Worm (Caenorhabditis elegans) whole organism, young adult: ENCODE results near the gene ZK354.7.

Source experiments
- B0261.1 ChIP-seq: sonication (generic microtip); optimal IDR thresholded peaks from 2 replicates; lab custom pipeline; 2016; ENCODE audit warnings: mild to moderate bottlenecking, missing genetic modification characterization, moderate library complexity, missing compliant biosample characterization
- F22D6.2 ChIP-seq: sonication (generic microtip); optimal IDR thresholded peaks from 2 replicates; lab custom pipeline; 2016; ENCODE audit warnings: mild to moderate bottlenecking, missing genetic modification characterization, missing compliant biosample characterization
- T26A5.8 ChIP-seq: sonication (generic microtip); optimal IDR thresholded peaks from 2 replicates; lab custom pipeline; 2016; ENCODE audit warnings: missing genetic modification characterization, missing compliant biosample characterization
- Y53F4B.3 ChIP-seq: fragments of 200-800 bp; sonication (Bioruptor generic); IDR thresholded peaks from 2 replicates; pipeline ENCODE4 v1.3.6; 2022; ENCODE audit warnings: missing genetic modification reagents, missing genetic modification characterization, missing compliant biosample characterization
- Y56A3A.18 ChIP-seq: fragments of 200-800 bp; sonication (Bioruptor generic); IDR thresholded peaks from 2 replicates; pipeline ENCODE4 v1.3.6; 2022; ENCODE audit warnings: missing genetic modification reagents, missing genetic modification characterization, missing compliant biosample characterization
- Y95B8A.8 ChIP-seq: fragments of 200-800 bp; sonication (Bioruptor generic); IDR thresholded peaks from 2 replicates; pipeline ENCODE4 v1.3.6; 2022; ENCODE audit warnings: missing genetic modification reagents, missing genetic modification characterization, missing compliant biosample characterization
- ZK185.1 ChIP-seq: sonication (generic microtip); optimal IDR thresholded peaks from 2 replicates; lab custom pipeline; 2016; ENCODE audit warnings: mild to moderate bottlenecking, missing genetic modification characterization, missing compliant biosample characterization; ENCODE audit not compliant: poor library complexity, severe bottlenecking
- atf-7 ChIP-seq: sonication (generic microtip); optimal IDR thresholded peaks from 2 replicates; lab custom pipeline; 2017; ENCODE audit warnings: mild to moderate bottlenecking, missing genetic modification characterization, missing compliant biosample characterization
- athp-1 ChIP-seq: sonication (generic microtip); optimal IDR thresholded peaks from 2 replicates; lab custom pipeline; 2017; ENCODE audit warnings: mild to moderate bottlenecking, missing genetic modification characterization, missing compliant biosample characterization
- attf-5 ChIP-seq: fragments of 200-800 bp; sonication (Bioruptor generic); optimal IDR thresholded peaks from 2 replicates; lab custom pipeline; 2018; ENCODE audit warnings: mild to moderate bottlenecking, missing genetic modification characterization, missing compliant biosample characterization
- bed-1 ChIP-seq: fragments of 200-800 bp; sonication (Bioruptor generic); IDR thresholded peaks from 2 replicates; pipeline ENCODE4 v1.3.6; 2022; ENCODE audit warnings: missing genetic modification reagents, missing genetic modification characterization, missing compliant biosample characterization
- bed-2 ChIP-seq: fragments of 200-800 bp; sonication (Bioruptor generic); IDR thresholded peaks from 2 replicates; pipeline ENCODE4 v1.3.6; 2022; ENCODE audit warnings: missing genetic modification reagents, missing genetic modification characterization, missing compliant biosample characterization
- chd-7 ChIP-seq: sonication (generic microtip); optimal IDR thresholded peaks from 2 replicates; lab custom pipeline; 2016; ENCODE audit warnings: mild to moderate bottlenecking, missing genetic modification characterization, moderate library complexity, missing compliant biosample characterization
- egl-18 ChIP-seq: fragments of 200-800 bp; sonication (Bioruptor generic); IDR thresholded peaks from 2 replicates; pipeline ENCODE4 v1.3.6; 2022; ENCODE audit warnings: missing genetic modification reagents, missing genetic modification characterization, missing compliant biosample characterization
- ekl-4 ChIP-seq: fragments of 200-800 bp; sonication (Bioruptor generic); IDR thresholded peaks from 2 replicates; pipeline ENCODE4 v1.3.6; 2022; ENCODE audit warnings: missing genetic modification reagents, missing genetic modification characterization, missing compliant biosample characterization
- ets-4 ChIP-seq: fragments of 200-800 bp; sonication (Bioruptor generic); optimal IDR thresholded peaks from 2 replicates; lab custom pipeline; 2018; ENCODE audit warnings: mild to moderate bottlenecking, missing genetic modification characterization, missing compliant biosample characterization
- hlh-26 ChIP-seq: fragments of 200-800 bp; sonication (Bioruptor generic); conservative IDR thresholded peaks from 2 replicates; pipeline ENCODE4 v1.3.6; 2022; ENCODE audit warnings: missing genetic modification reagents, missing genetic modification characterization, missing compliant biosample characterization
- hrde-1 ChIP-seq: sonication (generic microtip); optimal IDR thresholded peaks from 2 replicates; lab custom pipeline; 2016; ENCODE audit warnings: missing genetic modification characterization, mild to moderate bottlenecking, missing compliant biosample characterization, moderate library complexity, missing genotype, missing genetic modification reagents, borderline replicate concordance
- lag-1 ChIP-seq: fragments of 200-800 bp; sonication (Bioruptor generic); IDR thresholded peaks from 2 replicates; pipeline ENCODE4 v1.3.6; 2022; ENCODE audit warnings: missing genetic modification reagents, missing genetic modification characterization, missing compliant biosample characterization
- lin-40 ChIP-seq: sonication (generic microtip); optimal IDR thresholded peaks from 2 replicates; lab custom pipeline; 2016; ENCODE audit warnings: missing genetic modification characterization, mild to moderate bottlenecking, missing compliant biosample characterization, missing genotype, missing genetic modification reagents
- lir-1 ChIP-seq: fragments of 200-800 bp; sonication (Bioruptor generic); conservative IDR thresholded peaks from 2 replicates; pipeline ENCODE4 v1.3.6; 2022; ENCODE audit warnings: missing genetic modification reagents, missing genetic modification characterization, missing compliant biosample characterization
- lsy-27 ChIP-seq: sonication (generic microtip); optimal IDR thresholded peaks from 2 replicates; lab custom pipeline; 2017; ENCODE audit warnings: missing genetic modification characterization, mild to moderate bottlenecking, missing compliant biosample characterization, antibody characterized with exemption, missing genotype, borderline replicate concordance; ENCODE audit not compliant: insufficient read depth
- madf-3 ChIP-seq: fragments of 200-800 bp; sonication (Bioruptor generic); IDR thresholded peaks from 2 replicates; pipeline ENCODE4 v1.3.6; 2022; ENCODE audit warnings: missing genetic modification reagents, missing genetic modification characterization, missing compliant biosample characterization
- mxl-1 ChIP-seq: sonication (generic microtip); optimal IDR thresholded peaks from 2 replicates; lab custom pipeline; 2016; ENCODE audit warnings: missing genetic modification characterization, missing compliant biosample characterization
- nfya-1 ChIP-seq: sonication (generic microtip); optimal IDR thresholded peaks from 2 replicates; lab custom pipeline; 2017; ENCODE audit warnings: antibody characterized with exemption, missing compliant biosample characterization, missing genetic modification characterization, borderline replicate concordance; ENCODE audit not compliant: insufficient read depth
- nhr-90 ChIP-seq: sonication (generic microtip); optimal IDR thresholded peaks from 2 replicates; lab custom pipeline; 2016; ENCODE audit warnings: missing genotype, mild to moderate bottlenecking, missing genetic modification characterization, missing compliant biosample characterization
- pha-4 ChIP-seq: fragments of 150-350 bp; sonication (generic microtip); optimal IDR thresholded peaks from 2 replicates; lab custom pipeline; 2014; ENCODE audit warnings: missing biosample characterization, missing genetic modification reagents, missing genetic modification characterization
- rec-8 ChIP-seq, 2 experiments: sonication (generic microtip); optimal IDR thresholded peaks; 2 replicates each; lab custom pipeline; 2016; ENCODE audit warnings: mild to moderate bottlenecking in 2 of 2, missing genetic modification characterization in 2 of 2, missing genetic modification reagents in 2 of 2, missing genotype in 2 of 2, missing biosample characterization in 1 of 2, missing compliant biosample characterization in 1 of 2, moderate library complexity in 1 of 2
- repo-1 ChIP-seq: sonication (generic microtip); optimal IDR thresholded peaks from 2 replicates; lab custom pipeline; 2017; ENCODE audit warnings: mild to moderate bottlenecking, missing genetic modification characterization, missing compliant biosample characterization
- snpc-1.1 ChIP-seq: sonication (generic microtip); optimal IDR thresholded peaks from 2 replicates; lab custom pipeline; 2017; ENCODE audit warnings: missing genetic modification characterization, mild to moderate bottlenecking, missing compliant biosample characterization, antibody characterized with exemption, moderate library complexity, missing genotype, missing genetic modification reagents; ENCODE audit not compliant: insufficient read depth
- snpc-1.3 ChIP-seq: sonication (generic microtip); optimal IDR thresholded peaks from 2 replicates; lab custom pipeline; 2017; ENCODE audit warnings: missing genetic modification characterization, mild to moderate bottlenecking, missing compliant biosample characterization, antibody characterized with exemption, moderate library complexity, missing genotype, missing genetic modification reagents; ENCODE audit not compliant: insufficient read depth
- tbp1 ChIP-seq: fragments of 200-800 bp; sonication (Bioruptor generic); optimal IDR thresholded peaks from 2 replicates; lab custom pipeline; 2018; ENCODE audit warnings: mild to moderate bottlenecking, missing genetic modification characterization, missing compliant biosample characterization
- unc-130 ChIP-seq: sonication (generic microtip); optimal IDR thresholded peaks from 2 replicates; lab custom pipeline; 2016; ENCODE audit warnings: missing genetic modification reagents, missing genetic modification characterization, missing compliant biosample characterization
- xnd-1 ChIP-seq: sonication (generic microtip); optimal IDR thresholded peaks from 2 replicates; lab custom pipeline; 2016; ENCODE audit warnings: missing genotype, missing genetic modification reagents, missing genetic modification characterization, missing compliant biosample characterization
- zim-3 ChIP-seq: sonication (generic microtip); optimal IDR thresholded peaks from 2 replicates; lab custom pipeline; 2017; ENCODE audit warnings: mild to moderate bottlenecking, missing genetic modification characterization, moderate library complexity, missing compliant biosample characterization
- ztf-18 ChIP-seq: sonication (generic microtip); optimal IDR thresholded peaks from 2 replicates; lab custom pipeline; 2016; ENCODE audit warnings: missing genotype, mild to moderate bottlenecking, missing genetic modification characterization, missing compliant biosample characterization
- ztf-25 ChIP-seq: fragments of 200-800 bp; sonication (Bioruptor generic); IDR thresholded peaks from 2 replicates; pipeline ENCODE4 v1.3.6; 2022; ENCODE audit warnings: missing genetic modification reagents, missing genetic modification characterization, missing compliant biosample characterization
- ztf-28 ChIP-seq: fragments of 200-800 bp; sonication (Bioruptor generic); IDR thresholded peaks from 2 replicates; pipeline ENCODE4 v1.3.6; 2022; ENCODE audit warnings: missing genetic modification reagents, missing genetic modification characterization, missing compliant biosample characterization

The ZK354.7 gene

ce11 chrIV:5290547-5290946, 12.4 kb downstream of the ZK354.7 start, which contains the start of gene nlp-47:
Gene nlp-47, plus strand, starts transcription at chrIV:5290847.
- TF ChIP-seq madf-3 (GFP tag; lab: Robert Waterston, UW) (no peak), T26A5.8 (tag; lab: Kevin White, UChicago) (no peak), F22D6.2 (tag; lab: Kevin White, UChicago) (no peak), Y95B8A.8 (no peak), ztf-25 (GFP tag; lab: Robert Waterston, UW) (no peak)

DNA sequence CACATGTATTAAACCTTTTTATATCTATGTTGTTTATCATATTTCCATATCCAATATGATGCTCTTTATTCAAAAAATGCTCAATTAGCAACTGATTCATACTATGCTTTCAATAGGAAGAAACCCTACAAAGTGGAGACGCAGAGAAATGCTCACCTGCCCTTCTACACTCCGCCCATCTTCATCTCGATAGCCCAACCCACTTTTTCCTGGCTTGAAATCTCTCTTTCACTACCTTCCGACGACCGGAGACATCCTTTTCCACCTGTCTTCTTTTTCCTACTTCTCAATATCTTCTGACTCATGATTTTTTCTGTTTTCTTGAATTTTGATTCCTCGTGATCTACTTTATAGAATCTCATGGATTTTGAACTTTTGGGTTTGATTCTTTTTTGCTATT, 14.0 kb downstream of the ZK354.7 start:
- no peak for TF ChIP-seq snpc-1.3 (tag; lab: Kevin White, UChicago)
- TF ChIP-seq nfya-1 (tag; lab: Kevin White, UChicago), result no peak
- no peak for TF ChIP-seq hrde-1 (tag; lab: Kevin White, UChicago)
- TF ChIP-seq Y53F4B.3 (GFP tag; lab: Robert Waterston, UW), result no peak
- no peak for TF ChIP-seq repo-1 (tag; lab: Kevin White, UChicago)
- TF ChIP-seq atf-7, result no peak
- TF ChIP-seq hlh-26, result no peak
- TF ChIP-seq lsy-27, result no peak
- no peak for TF ChIP-seq attf-5 (GFP tag; lab: Kevin White, UChicago)
- TF ChIP-seq tbp1 (GFP tag; lab: Kevin White, UChicago), result no peak
- TF ChIP-seq unc-130, result no peak
- no peak for TF ChIP-seq lin-40 (tag; lab: Kevin White, UChicago)
- TF ChIP-seq, all 124 proteins: peak for 0

DNA sequence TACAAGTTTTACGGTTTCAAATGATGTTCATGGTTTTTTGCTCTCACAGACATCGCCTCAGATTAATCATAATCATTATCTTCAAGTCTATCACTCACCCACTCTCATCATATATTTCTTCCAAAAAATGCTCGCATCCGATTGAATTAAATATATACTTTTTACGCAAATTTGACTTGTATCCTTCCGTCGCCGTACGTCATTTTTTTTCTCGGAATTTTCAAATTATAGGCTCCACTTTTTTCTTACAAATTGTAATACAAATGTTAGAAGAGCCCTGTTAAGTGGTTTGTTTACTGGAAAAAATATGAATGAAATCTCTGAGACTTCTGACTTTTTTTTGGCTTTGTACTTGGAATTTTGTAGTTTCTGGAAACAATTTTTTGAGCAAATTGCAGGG, 15.7 kb downstream of the ZK354.7 start:
- TF ChIP-seq egl-18 (no peak), Y56A3A.18 (GFP tag; lab: Robert Waterston, UW) (no peak)
- TF ChIP-seq, all 124 proteins: peak for 0

- TF ChIP-seq ZK185.1 (tag; lab: Kevin White, UChicago), result no peak
- TF ChIP-seq zim-3 (tag; lab: Kevin White, UChicago), result no peak
- no peak for TF ChIP-seq bed-1 (GFP tag; lab: Robert Waterston, UW)
- TF ChIP-seq, all 124 proteins: peak for 0
Measured at ce11 chrIV:5281457-5281856, 21.5 kb downstream of the ZK354.7 start.

DNA sequence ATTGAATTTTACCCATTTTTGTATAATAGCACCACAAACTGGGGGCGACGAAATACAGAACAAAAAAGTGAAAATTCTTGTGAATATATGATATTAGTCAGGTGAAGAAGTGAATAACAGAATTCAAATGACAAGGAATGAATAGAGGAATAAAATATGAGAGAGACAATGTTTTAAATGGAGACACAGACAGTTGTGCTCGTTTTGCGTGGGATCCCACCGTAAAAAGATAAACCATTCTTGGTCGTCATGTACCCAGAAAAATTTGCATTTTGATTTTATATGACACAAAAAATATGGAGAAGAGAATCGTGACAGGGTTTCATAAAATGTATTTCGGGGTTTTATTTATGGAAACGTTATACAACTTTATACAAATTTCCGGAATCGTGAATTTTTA, 25.2 kb downstream of the ZK354.7 start, which contains the start of gene F36H12.17:
Gene F36H12.17 (minus strand): TSS at position 101 of the 400 bp plus-strand sequence.
- TF ChIP-seq bed-2 (GFP tag; lab: Robert Waterston, UW), result no peak
- TF ChIP-seq athp-1 (tag; lab: Kevin White, UChicago), result no peak
- no peak for TF ChIP-seq nhr-90 (tag; lab: Kevin White, UChicago)
- no peak for TF ChIP-seq rec-8 (tag; optimal IDR thresholded peaks at IDR 0.05; lab: Kevin White, UChicago)
- no peak for TF ChIP-seq xnd-1 (tag; lab: Kevin White, UChicago)
- no peak for TF ChIP-seq chd-7 (tag; lab: Kevin White, UChicago)
- TF ChIP-seq ets-4 (GFP tag; lab: Kevin White, UChicago), result no peak
- no peak for TF ChIP-seq B0261.1 (tag; lab: Kevin White, UChicago)
- TF ChIP-seq lag-1, result no peak
- TF ChIP-seq ztf-25 (GFP tag; lab: Robert Waterston, UW), result no peak
- no peak for TF ChIP-seq ztf-28
- TF ChIP-seq mxl-1 (tag; lab: Kevin White, UChicago), result no peak
- no peak for TF ChIP-seq snpc-1.1 (tag; lab: Kevin White, UChicago)
- TF ChIP-seq pha-4 (tag; lab: Kevin White, UChicago), result no peak
- TF ChIP-seq lir-1 (GFP tag; lab: Robert Waterston, UW), result no peak
- TF ChIP-seq ekl-4 (GFP tag; lab: Robert Waterston, UW), result no peak
- TF ChIP-seq bed-1 (GFP tag; lab: Robert Waterston, UW), result no peak
- TF ChIP-seq ztf-18, result no peak
